Fruit fly (Drosophila melanogaster) S2 (cell line): ENCODE results near the gene kar.

Experiments
- CG8478 ChIP-seq: fragments of >200 bp; optimal IDR thresholded peaks from 2 replicates; lab custom pipeline; 2018
- CTCF ChIP-seq, 2 experiments: fragments of >200 bp; optimal IDR thresholded peaks; 2 replicates each; lab custom pipeline; 2018

DNA sequence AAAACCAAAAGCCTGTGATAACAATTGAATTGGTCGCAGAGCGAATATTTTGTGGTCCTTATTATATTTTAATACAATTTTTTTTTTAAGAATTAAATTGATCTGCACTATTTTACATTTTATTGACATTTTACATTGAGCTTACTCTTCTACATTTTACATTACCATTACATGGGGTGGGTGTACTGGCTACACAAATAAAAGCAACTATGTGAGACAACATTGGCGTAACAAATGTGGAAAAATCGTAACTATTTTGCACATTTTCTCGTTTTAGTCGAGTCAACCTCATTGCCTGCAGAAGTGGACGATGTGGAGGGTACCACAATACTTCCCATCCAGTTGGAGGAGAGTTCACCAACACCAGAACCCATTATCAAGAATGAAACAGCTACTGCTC, 38.6 kb downstream of the kar start:
- TF ChIP-seq CTCF (optimal IDR thresholded peaks at IDR 0.05; lab: Kevin White, UChicago): peak; percentile 67 to 77
- no peak for TF ChIP-seq CG8478
